Worm (Caenorhabditis elegans): Measurements from ENCODE around the gene Y43F8B.24.

ce11 chrV:19501389-19501788, 44.2 kb downstream of the Y43F8B.24 start:
- no peak for TF ChIP-seq nhr-28 (tag; optimal IDR thresholded peaks at IDR 0.05)
- no peak for TF ChIP-seq snpc-1.2 (GFP tag; IDR thresholded peaks at IDR 0.05)
- no peak for TF ChIP-seq F44E2.7 (GFP tag; IDR thresholded peaks at IDR 0.05)

All from whole organism, L4 larva.